Worm (Caenorhabditis elegans): ENCODE results near the gene spt-4.

ce11 chrIII:61045-61444 lies 8.5 kb downstream of the spt-4 start, which contains the start of gene btb-5:
- TF ChIP-seq fkh-10 (GFP tag; optimal IDR thresholded peaks at IDR 0.05) (no peak), ceh-28 (tag; optimal IDR thresholded peaks at IDR 0.05) (no peak), ama-1 (optimal IDR thresholded peaks at IDR 0.05) (no peak), jun-1 (tag; optimal IDR thresholded peaks at IDR 0.05) (no peak), nhr-11 (tag; optimal IDR thresholded peaks at IDR 0.05) (no peak), zag-1 (tag; optimal IDR thresholded peaks at IDR 0.05) (no peak), nhr-76 (tag; optimal IDR thresholded peaks at IDR 0.05) (no peak), ztf-11 (tag; optimal IDR thresholded peaks at IDR 0.05) (no peak), fos-1 (tag; optimal IDR thresholded peaks at IDR 0.05) (no peak), egl-27 (tag; optimal IDR thresholded peaks at IDR 0.05) (no peak), daf-12 (tag; optimal IDR thresholded peaks at IDR 0.05) (no peak), nhr-67 (tag; optimal IDR thresholded peaks at IDR 0.05) (no peak)

Measured in whole organism, L3 larva.